Fruit fly (Drosophila melanogaster): ENCODE data around the gene CG42846.
A peak's percentile ranks its signal among the peaks of the same experiment; 100 is the strongest.

CG42846 gene

dm6 chr3L:223019-223902, 8.1 kb downstream of the CG42846 start, which contains the start of the genes pyx and CG33229 (continued):
- TF ChIP-seq CG15269 (tag; optimal IDR thresholded peaks at IDR 0.05), result peak; percentile 88
- peak; percentile 33 for TF ChIP-seq CG6254 (GFP tag; optimal IDR thresholded peaks at IDR 0.05)
- peak; percentile 86 for TF ChIP-seq CG16815 (GFP tag; optimal IDR thresholded peaks at IDR 0.05)
- peak; percentile 77 for TF ChIP-seq CG14710 (tag; optimal IDR thresholded peaks at IDR 0.05)
- TF ChIP-seq ewg (GFP tag; optimal IDR thresholded peaks at IDR 0.05), result peak; percentile 66
- TF ChIP-seq Sry-β (GFP tag; optimal IDR thresholded peaks at IDR 0.05), result no peak
- peak; percentile 95 for TF ChIP-seq CG17361 (GFP tag; IDR thresholded peaks at IDR 0.05)
- TF ChIP-seq CG2129 (GFP tag; IDR thresholded peaks at IDR 0.05; ENCODE audit: partially characterized antibody), result no peak
- TF ChIP-seq CG9609 (GFP tag; optimal IDR thresholded peaks at IDR 0.05), result peak; percentile 88
- TF ChIP-seq da (GFP tag; optimal IDR thresholded peaks at IDR 0.05), result peak; percentile 61
- TF ChIP-seq croc (GFP tag; conservative IDR thresholded peaks at IDR 0.05), result peak; percentile 56; the same call in 1 of the 3 replicates
- TF ChIP-seq Sin3A (optimal IDR thresholded peaks at IDR 0.05), result no peak
- 0 out of 3 replicates have a peak, but pooled peaks have one; percentile 46 for TF ChIP-seq HLH4C (GFP tag; IDR thresholded peaks at IDR 0.05; ENCODE audit: partially characterized antibody)
- TF ChIP-seq sc (optimal IDR thresholded peaks at IDR 0.05), result no peak
- peak; percentile 75 for TF ChIP-seq sc (GFP tag; optimal IDR thresholded peaks at IDR 0.05)
- peak; percentile 31 for TF ChIP-seq Lhr (GFP tag; optimal IDR thresholded peaks at IDR 0.05)
- peak; percentile 60 for TF ChIP-seq exex (tag; optimal IDR thresholded peaks at IDR 0.05)
- TF ChIP-seq Dip3 (GFP tag; optimal IDR thresholded peaks at IDR 0.05), result peak; percentile 87
- no peak for TF ChIP-seq prd (optimal IDR thresholded peaks at IDR 0.05)
- peak; percentile 83 for TF ChIP-seq prd (GFP tag; IDR thresholded peaks at IDR 0.05)
- TF ChIP-seq mam (GFP tag; optimal IDR thresholded peaks at IDR 0.05), result peak; percentile 90
- peak; percentile 67 for TF ChIP-seq pnt (GFP tag; optimal IDR thresholded peaks at IDR 0.05)
- TF ChIP-seq tna (GFP tag; IDR thresholded peaks at IDR 0.05; ENCODE audit: partially characterized antibody), result no peak; the same call in 1 of the 2 replicates
- peak; percentile 62 for TF ChIP-seq nerfin-1 (tag; optimal IDR thresholded peaks at IDR 0.05)
- TF ChIP-seq Dref (GFP tag; IDR thresholded peaks at IDR 0.05), result peak; percentile 34
- TF ChIP-seq Atf6 (GFP tag; IDR thresholded peaks at IDR 0.05), result peak; percentile 75
- no peak for TF ChIP-seq p53 (GFP tag; optimal IDR thresholded peaks at IDR 0.05)
- no peak for TF ChIP-seq br (optimal IDR thresholded peaks at IDR 0.05)
- peak; percentile 83 for TF ChIP-seq Gug (GFP tag; IDR thresholded peaks at IDR 0.05)
- peak; percentile 87 for TF ChIP-seq CG7839 (tag; optimal IDR thresholded peaks at IDR 0.05)
- no peak for TF ChIP-seq zen2 (GFP tag; IDR thresholded peaks at IDR 0.05; ENCODE audit: partially characterized antibody)
- TF ChIP-seq ftz-f1 (GFP tag; optimal IDR thresholded peaks at IDR 0.05), result peak; percentile 27
- TF ChIP-seq CG10462 (GFP tag; optimal IDR thresholded peaks at IDR 0.05), result peak; percentile 47
- TF ChIP-seq Camta (GFP tag; optimal IDR thresholded peaks at IDR 0.05), result peak; percentile 80
- TF ChIP-seq peb (GFP tag; IDR thresholded peaks at IDR 0.05), result peak; percentile 63
- peak; percentile 29 for TF ChIP-seq kni (GFP tag; optimal IDR thresholded peaks at IDR 0.05)
- peak; percentile 76 for TF ChIP-seq cato (GFP tag; optimal IDR thresholded peaks at IDR 0.05; ENCODE audit: borderline replicate concordance)
- TF ChIP-seq odd (GFP tag; optimal IDR thresholded peaks at IDR 0.05), result peak; percentile 45
- TF ChIP-seq CG18619 (GFP tag; optimal IDR thresholded peaks at IDR 0.05), result peak; percentile 87
- peak; percentile 86 for TF ChIP-seq al (GFP tag; IDR thresholded peaks at IDR 0.05)
- TF ChIP-seq E2f1 (GFP tag; IDR thresholded peaks at IDR 0.05), result peak; percentile 75
- peak; percentile 71 for TF ChIP-seq CG17829 (tag; optimal IDR thresholded peaks at IDR 0.05)
- TF ChIP-seq Nf-YC (tag; optimal IDR thresholded peaks at IDR 0.05), result peak; percentile 81
- peak; percentile 93 for TF ChIP-seq slbo (GFP tag; IDR thresholded peaks at IDR 0.05)
- peak; percentile 24 for TF ChIP-seq sqz (GFP tag; optimal IDR thresholded peaks at IDR 0.05)
- TF ChIP-seq hb (GFP tag; IDR thresholded peaks at IDR 0.05; ENCODE audit: partially characterized antibody), result no peak
- TF ChIP-seq ap (GFP tag; IDR thresholded peaks at IDR 0.05), result peak; percentile 36; the same call in 1 of the 2 replicates
- TF ChIP-seq CG30020 (tag; optimal IDR thresholded peaks at IDR 0.05), result peak; percentile 59
- TF ChIP-seq Spps (tag; optimal IDR thresholded peaks at IDR 0.05), result no peak

Data from whole organism, embryonic.